Worm (Caenorhabditis elegans) whole organism, L1 larva: ENCODE results near the gene F28A10.5.
"Not testable (repeated sequence)": the region's sequence is repeated elsewhere in the genome, so short reads cannot be mapped to it uniquely, and the experiment has no call there.

Experiments
- C34B4.2 ChIP-seq: sonication (generic microtip); optimal IDR thresholded peaks from 2 replicates; lab custom pipeline; 2017; ENCODE audit warnings: mild to moderate bottlenecking, missing genetic modification characterization, missing compliant biosample characterization
- aha-1 ChIP-seq: fragments of 150-350 bp; optimal IDR thresholded peaks from 2 replicates; lab custom pipeline; 2014; ENCODE audit warnings: missing biosample characterization, missing genetic modification characterization
- ceh-63 ChIP-seq: fragments of 200-800 bp; sonication (Bioruptor generic); optimal IDR thresholded peaks from 2 replicates; lab custom pipeline; 2018; ENCODE audit warnings: mild to moderate bottlenecking, missing genetic modification characterization, missing compliant biosample characterization
- ceh-8 ChIP-seq: fragments of 200-800 bp; sonication (Bioruptor generic); optimal IDR thresholded peaks from 2 replicates; lab custom pipeline; 2018; ENCODE audit warnings: mild to moderate bottlenecking, missing genetic modification characterization, moderate library complexity, missing compliant biosample characterization
- ceh-82 ChIP-seq, 3 experiments: fragments of 150-350 bp in 1 of 3; sonication (generic microtip) in 2 of 3; optimal IDR thresholded peaks; 2 replicates each; lab custom pipeline; 2014 to 2017; ENCODE audit warnings: missing biosample characterization in 3 of 3, missing genetic modification characterization in 3 of 3
- ceh-88 ChIP-seq: fragments of 200-800 bp; sonication (Bioruptor generic); IDR thresholded peaks from 2 replicates; pipeline ENCODE4 v1.3.6; 2022; ENCODE audit warnings: missing genetic modification characterization, missing compliant biosample characterization
- egl-27 ChIP-seq, 2 experiments: fragments of 150-350 bp in 1 of 2; sonication (generic microtip); optimal IDR thresholded peaks; 3 replicates each; lab custom pipeline; 2017 to 2018; ENCODE audit warnings: missing biosample characterization in 2 of 2, missing genetic modification characterization in 2 of 2, missing genetic modification reagents in 2 of 2
- elt-2 ChIP-seq: sonication (generic microtip); optimal IDR thresholded peaks from 2 replicates; lab custom pipeline; 2016; ENCODE audit warnings: missing genetic modification characterization, mild to moderate bottlenecking, inconsistent platforms, missing compliant biosample characterization, missing genetic modification reagents
- hlh-17 ChIP-seq: fragments of 200-800 bp; sonication (Bioruptor generic); optimal IDR thresholded peaks from 2 replicates; lab custom pipeline; 2018; ENCODE audit warnings: missing genetic modification characterization, mild to moderate bottlenecking, missing compliant biosample characterization, moderate library complexity, borderline replicate concordance
- irx-1 ChIP-seq: sonication (generic microtip); optimal IDR thresholded peaks from 2 replicates; lab custom pipeline; 2016; ENCODE audit warnings: missing genetic modification characterization, missing compliant biosample characterization
- lin-13 ChIP-seq: fragments of 150-350 bp; optimal IDR thresholded peaks from 2 replicates; lab custom pipeline; 2014; ENCODE audit warnings: missing biosample characterization, missing genetic modification reagents, missing genetic modification characterization
- lin-15B ChIP-seq: fragments of 150-350 bp; sonication (generic microtip); optimal IDR thresholded peaks from 3 replicates; lab custom pipeline; 2014; ENCODE audit warnings: missing biosample characterization, missing genetic modification characterization
- lin-35 ChIP-seq, 2 experiments: fragments of 150-350 bp; optimal IDR thresholded peaks; 2 replicates each; lab custom pipeline; 2014; ENCODE audit warnings: missing biosample characterization in 2 of 2, missing genetic modification characterization in 2 of 2, missing genetic modification reagents in 2 of 2
- lir-3 ChIP-seq: sonication (generic microtip); optimal IDR thresholded peaks from 2 replicates; lab custom pipeline; 2016; ENCODE audit warnings: mild to moderate bottlenecking, missing genetic modification characterization, moderate library complexity, missing compliant biosample characterization; ENCODE audit not compliant: poor library complexity
- lsy-2 ChIP-seq, 2 experiments: fragments of 150-350 bp; optimal IDR thresholded peaks; 2 replicates each; lab custom pipeline; 2014; ENCODE audit warnings: missing biosample characterization in 2 of 2, missing genetic modification characterization in 2 of 2
- mdl-1 ChIP-seq, 2 experiments: fragments of 150-350 bp; optimal IDR thresholded peaks; 2 replicates each; lab custom pipeline; 2014 to 2017; ENCODE audit warnings: missing biosample characterization in 2 of 2, missing genetic modification characterization in 2 of 2, inconsistent platforms in 1 of 2
- mep-1 ChIP-seq: fragments of 150-350 bp; optimal IDR thresholded peaks from 2 replicates; lab custom pipeline; 2014; ENCODE audit warnings: missing biosample characterization, missing genetic modification characterization
- nhr-11 ChIP-seq: fragments of 150-350 bp; optimal IDR thresholded peaks from 2 replicates; lab custom pipeline; 2014; ENCODE audit warnings: missing biosample characterization, missing genetic modification characterization
- nhr-19 ChIP-seq: fragments of 200-800 bp; sonication (Bioruptor generic); conservative IDR thresholded peaks from 2 replicates; pipeline ENCODE4 v1.3.6; 2022; ENCODE audit warnings: missing genetic modification characterization, missing compliant biosample characterization
- nhr-20 ChIP-seq: sonication (generic microtip); optimal IDR thresholded peaks from 2 replicates; lab custom pipeline; 2016; ENCODE audit warnings: mild to moderate bottlenecking, missing genetic modification characterization, missing compliant biosample characterization
- nhr-28 ChIP-seq: fragments of 150-350 bp; optimal IDR thresholded peaks from 2 replicates; lab custom pipeline; 2014; ENCODE audit warnings: missing biosample characterization, missing genetic modification characterization
- nhr-90 ChIP-seq: sonication (generic microtip); optimal IDR thresholded peaks from 2 replicates; lab custom pipeline; 2016; ENCODE audit warnings: mild to moderate bottlenecking, missing genetic modification characterization, missing compliant biosample characterization; ENCODE audit not compliant: poor library complexity
- pax-3 ChIP-seq: fragments of 200-800 bp; sonication (Bioruptor generic); optimal IDR thresholded peaks from 2 replicates; lab custom pipeline; 2018; ENCODE audit warnings: mild to moderate bottlenecking, missing genetic modification characterization, moderate library complexity, missing compliant biosample characterization
- skn-1 ChIP-seq: fragments of 150-350 bp; optimal IDR thresholded peaks from 2 replicates; lab custom pipeline; 2014; ENCODE audit warnings: missing biosample characterization, missing genetic modification characterization
- snu-23 ChIP-seq: sonication (generic microtip); optimal IDR thresholded peaks from 2 replicates; lab custom pipeline; 2016; ENCODE audit warnings: missing genetic modification characterization, missing compliant biosample characterization
- sptf-1 ChIP-seq: fragments of 150-350 bp; optimal IDR thresholded peaks from 2 replicates; lab custom pipeline; 2014; ENCODE audit warnings: missing biosample characterization, missing genetic modification characterization
- sup-37 ChIP-seq: fragments of 200-800 bp; sonication (Bioruptor generic); optimal IDR thresholded peaks from 2 replicates; lab custom pipeline; 2018; ENCODE audit warnings: mild to moderate bottlenecking, missing genetic modification characterization, missing compliant biosample characterization
- tbx-2 ChIP-seq: sonication (generic microtip); optimal IDR thresholded peaks from 2 replicates; lab custom pipeline; 2016; ENCODE audit warnings: missing genetic modification characterization, missing compliant biosample characterization
- xbp-1 ChIP-seq: sonication (generic microtip); optimal IDR thresholded peaks from 2 replicates; lab custom pipeline; 2016; ENCODE audit warnings: missing genetic modification characterization, missing compliant biosample characterization
- ztf-4 ChIP-seq: fragments of 150-350 bp; optimal IDR thresholded peaks from 2 replicates; lab custom pipeline; 2014; ENCODE audit warnings: missing biosample characterization, missing genetic modification characterization

The F28A10.5 gene

ce11 chrII:850567-850966, at the start of gene F28A10.5:
F28A10.5 (minus strand) TSS chrII:850667.
- TF ChIP-seq nhr-90 (tag; lab: Kevin White, UChicago); lin-13 (GFP tag; lab: Kevin White, UChicago); mep-1 (tag; lab: Kevin White, UChicago): not testable (repeated sequence)

- TF ChIP-seq hlh-17 (GFP tag; lab: Kevin White, UChicago) (no peak), snu-23 (GFP tag; lab: Kevin White, UChicago) (no peak), elt-2 (tag; lab: Kevin White, UChicago) (peak; percentile 83), nhr-20 (tag; lab: Kevin White, UChicago) (peak; percentile 31), ceh-63 (GFP tag; lab: Kevin White, UChicago) (no peak), lin-15B (no peak), lin-35 (GFP tag; optimal IDR thresholded peaks at IDR 0.05; lab: Kevin White, UChicago) (peak in 1 of 2 experiments; percentile 14)
Measured at ce11 chrII:888024-888423, 37.6 kb upstream of the F28A10.5 start, which contains the start of gene T07D3.4. T07D3.4 (plus strand) TSS chrII:888309.

- TF ChIP-seq mdl-1 (tag; optimal IDR thresholded peaks at IDR 0.05; lab: Kevin White, UChicago), result no peak
- TF ChIP-seq pax-3, result no peak
- no peak for TF ChIP-seq lir-3 (tag; lab: Kevin White, UChicago)
- peak; percentile 44 for TF ChIP-seq nhr-20 (tag; lab: Kevin White, UChicago)
- TF ChIP-seq nhr-19, result no peak
- TF ChIP-seq elt-2 (tag; lab: Kevin White, UChicago), result peak; percentile 38
- TF ChIP-seq xbp-1, result no peak
Measured at ce11 chrII:884204-884603, 33.7 kb upstream of the F28A10.5 start.

- peak; percentile 21 for TF ChIP-seq nhr-20 (tag; lab: Kevin White, UChicago)
- peak; percentile 79 for TF ChIP-seq elt-2 (tag; lab: Kevin White, UChicago)
- no peak for TF ChIP-seq ceh-8
- no peak for TF ChIP-seq tbx-2 (tag; lab: Kevin White, UChicago)
- no peak for TF ChIP-seq egl-27 (tag; optimal IDR thresholded peaks at IDR 0.05; lab: Kevin White, UChicago)
- no peak for TF ChIP-seq sptf-1 (tag; lab: Kevin White, UChicago)
- no peak for TF ChIP-seq nhr-11 (tag; lab: Kevin White, UChicago)
- no peak for TF ChIP-seq ztf-4 (tag; lab: Kevin White, UChicago)
- TF ChIP-seq ceh-82 (tag; optimal IDR thresholded peaks at IDR 0.05; lab: Kevin White, UChicago), result no peak
- no peak for TF ChIP-seq skn-1 (tag; lab: Kevin White, UChicago)
- no peak for TF ChIP-seq irx-1
- TF ChIP-seq, all 84 proteins: peak for 2
Measured at ce11 chrII:880666-881226, 30.3 kb upstream of the F28A10.5 start.

ce11 chrII:875739-876138, 25.3 kb upstream of the F28A10.5 start:
- TF ChIP-seq aha-1 (tag; lab: Kevin White, UChicago) (no peak), sup-37 (GFP tag; lab: Kevin White, UChicago) (no peak), ztf-4 (tag; lab: Kevin White, UChicago) (no peak), lsy-2 (tag; optimal IDR thresholded peaks at IDR 0.05; lab: Kevin White, UChicago) (no peak), ceh-88 (GFP tag; lab: Robert Waterston, UW) (no peak), mep-1 (tag; lab: Kevin White, UChicago) (no peak), nhr-28 (tag; lab: Kevin White, UChicago) (no peak), C34B4.2 (tag; lab: Kevin White, UChicago) (no peak)
- TF ChIP-seq, all 84 proteins: peak for 0
